Fruit fly (Drosophila melanogaster) whole organism, prepupa: ENCODE results near the gene CG43707.

Source experiments
- CG6854 ChIP-seq: fragments of 200-800 bp; sonication (Bioruptor generic); optimal IDR thresholded peaks from 2 replicates; lab custom pipeline; 2017; ENCODE audit warnings: missing biosample characterization, mild to moderate bottlenecking, missing genetic modification characterization
- CG7368 ChIP-seq: fragments of 200-800 bp; sonication (Bioruptor generic); optimal IDR thresholded peaks from 3 replicates; lab custom pipeline; 2016; ENCODE audit warnings: missing biosample characterization, missing genetic modification characterization
- CG9139 ChIP-seq: fragments of 200-800 bp; sonication (Bioruptor generic); optimal IDR thresholded peaks from 3 replicates; lab custom pipeline; 2017; ENCODE audit warnings: missing biosample characterization, mild to moderate bottlenecking, missing genetic modification characterization
- Hr39 ChIP-seq: fragments of 200-800 bp; sonication (Bioruptor generic); optimal IDR thresholded peaks from 2 replicates; lab custom pipeline; 2016; ENCODE audit warnings: missing biosample characterization, missing genetic modification characterization
- Lpt ChIP-seq: fragments of 200-800 bp; sonication (Bioruptor generic); optimal IDR thresholded peaks from 3 replicates; lab custom pipeline; 2016; ENCODE audit warnings: missing biosample characterization, missing genetic modification characterization
- acj6 ChIP-seq: fragments of 200-800 bp; sonication (Bioruptor generic); optimal IDR thresholded peaks from 3 replicates; lab custom pipeline; 2016; ENCODE audit warnings: missing biosample characterization, missing genetic modification characterization
- net ChIP-seq: fragments of 200-800 bp; sonication (Bioruptor generic); optimal IDR thresholded peaks from 3 replicates; lab custom pipeline; 2016; ENCODE audit warnings: missing biosample characterization, missing genetic modification characterization
- svp ChIP-seq: fragments of 200-800 bp; sonication (Bioruptor generic); peaks from one replicate; lab custom pipeline; 2016; ENCODE audit warnings: missing biosample characterization, missing genetic modification characterization
- vri ChIP-seq: fragments of 200-800 bp; sonication (Bioruptor generic); optimal IDR thresholded peaks from 3 replicates; lab custom pipeline; 2016; ENCODE audit warnings: missing biosample characterization, mild to moderate bottlenecking, missing genetic modification characterization

DNA sequence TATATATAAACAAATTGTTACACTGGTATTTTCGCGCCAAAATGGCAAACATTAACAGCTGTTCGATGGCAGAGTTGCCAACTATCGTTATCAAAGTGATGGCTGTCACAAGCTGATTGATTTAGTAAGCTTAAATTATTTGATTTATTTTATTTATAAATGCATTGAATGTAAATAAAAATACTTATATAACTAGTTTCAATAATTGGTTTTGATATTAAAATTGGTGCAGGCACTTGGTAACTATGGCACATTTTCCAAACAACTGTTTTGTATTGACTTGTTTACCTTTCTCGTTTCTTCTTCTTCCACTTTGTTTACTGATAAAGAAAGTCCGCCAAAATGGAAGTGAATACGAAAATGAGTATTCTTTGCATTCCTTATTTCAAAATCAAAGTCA is 45.4 kb upstream of the CG43707 start, which contains the start of gene cutlet:
- TF ChIP-seq vri (GFP tag; lab: Kevin White, UChicago) = no peak
- no peak for TF ChIP-seq CG7368 (GFP tag; lab: Kevin White, UChicago)
- no peak for TF ChIP-seq acj6
- no peak for TF ChIP-seq Lpt (GFP tag; lab: Kevin White, UChicago)
- peak; percentile 63 for TF ChIP-seq svp (GFP tag; lab: Kevin White, UChicago)
- no peak for TF ChIP-seq CG9139 (GFP tag; lab: Kevin White, UChicago)
- no peak for TF ChIP-seq Hr39 (GFP tag; lab: Kevin White, UChicago)
- no peak for TF ChIP-seq net (GFP tag; lab: Kevin White, UChicago)
- no peak for TF ChIP-seq CG6854
